Worm (Caenorhabditis elegans) whole organism, L4 larva: Measurements from ENCODE around the gene F44B9.10.

Experiments
- D1046.2 ChIP-seq: fragments of 200-800 bp; sonication (Bioruptor generic); IDR thresholded peaks from 2 replicates; pipeline ENCODE4 v1.3.6; 2022; ENCODE audit warnings: missing genetic modification characterization, missing compliant biosample characterization
- Y48G9A.11 ChIP-seq: fragments of 200-800 bp; sonication (Bioruptor generic); IDR thresholded peaks from 2 replicates; pipeline ENCODE4 v1.3.6; 2022; ENCODE audit warnings: missing genetic modification reagents, missing genetic modification characterization, missing compliant biosample characterization
- aha-1 ChIP-seq: fragments of 150-350 bp; peaks from one replicate; lab custom pipeline; 2014; ENCODE audit warnings: missing biosample characterization, missing genetic modification characterization
- aly-2 ChIP-seq: sonication (generic microtip); optimal IDR thresholded peaks from 2 replicates; lab custom pipeline; 2018; ENCODE audit warnings: missing biosample characterization, missing genetic modification characterization
- attf-4 ChIP-seq: sonication (generic microtip); optimal IDR thresholded peaks from 3 replicates; lab custom pipeline; 2017; ENCODE audit warnings: missing biosample characterization, missing genetic modification characterization
- nhr-102 ChIP-seq: sonication (generic microtip); optimal IDR thresholded peaks from 2 replicates; lab custom pipeline; 2016; ENCODE audit warnings: mild to moderate bottlenecking, missing genetic modification characterization, moderate library complexity, missing compliant biosample characterization
- set-16 ChIP-seq: fragments of 200-800 bp; sonication (Bioruptor generic); IDR thresholded peaks from 2 replicates; pipeline ENCODE4 v1.3.6; 2022; ENCODE audit warnings: missing genetic modification reagents, missing genetic modification characterization, missing compliant biosample characterization
- snpc-1.2 ChIP-seq: fragments of 200-800 bp; sonication (Bioruptor generic); IDR thresholded peaks from 2 replicates; pipeline ENCODE4 v1.3.6; 2022; ENCODE audit warnings: missing genetic modification reagents, missing genetic modification characterization, missing compliant biosample characterization

F44B9.10 gene

DNA sequence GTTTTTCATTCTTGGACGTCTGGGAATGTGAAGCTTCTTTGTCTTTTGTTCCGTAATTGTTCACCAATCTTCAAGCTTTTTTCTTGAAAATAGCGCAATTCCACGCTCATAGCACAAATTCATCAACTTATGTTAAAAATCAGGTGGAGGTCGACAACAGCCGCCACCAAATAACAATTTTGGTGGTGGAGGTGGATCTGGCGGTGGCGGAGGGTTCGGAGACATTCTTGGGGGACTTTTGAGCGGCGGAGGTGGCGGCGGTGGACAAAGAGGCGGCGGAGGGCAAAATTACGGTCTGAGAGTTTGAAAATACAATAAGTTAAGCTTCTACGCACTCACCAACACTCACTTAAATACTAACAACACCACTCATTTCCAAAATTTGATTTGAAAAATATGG lies 51.5 kb downstream of the F44B9.10 start:
- no peak for TF ChIP-seq Y48G9A.11 (GFP tag; lab: Robert Waterston, UW)
- TF ChIP-seq aha-1 (tag; lab: Kevin White, UChicago) = peak; percentile 11
- 0 out of 2 replicates have a peak, but pooled peaks have one; percentile 8 for TF ChIP-seq snpc-1.2 (GFP tag; lab: Robert Waterston, UW)
- TF ChIP-seq D1046.2 (GFP tag; lab: Robert Waterston, UW) = peak; percentile 57; the same call in 1 of the 2 replicates
- TF ChIP-seq nhr-102 = no peak
- TF ChIP-seq aly-2 (tag; lab: Kevin White, UChicago) = no peak
- TF ChIP-seq attf-4 (tag; lab: Kevin White, UChicago) = no peak
- peak; percentile 64 for TF ChIP-seq set-16
